Worm (Caenorhabditis elegans) whole organism, L1 larva: ENCODE data around the gene R09D1.14.

Source experiments
- C04F5.9 ChIP-seq: sonication (generic microtip); optimal IDR thresholded peaks from 2 replicates; lab custom pipeline; 2016; ENCODE audit warnings: missing genetic modification characterization, missing compliant biosample characterization
- lin-39 ChIP-seq: fragments of 150-350 bp; optimal IDR thresholded peaks from 2 replicates; lab custom pipeline; 2014; ENCODE audit warnings: missing biosample characterization, missing genetic modification reagents, missing genetic modification characterization
- mab-9 ChIP-seq: fragments of 200-800 bp; sonication (Bioruptor generic); IDR thresholded peaks from 2 replicates; pipeline ENCODE4 v1.3.6; 2022; ENCODE audit warnings: missing genetic modification reagents, missing genetic modification characterization, missing compliant biosample characterization
- pqm-1 ChIP-seq: sonication (generic microtip); optimal IDR thresholded peaks from 3 replicates; lab custom pipeline; 2017; ENCODE audit warnings: missing biosample characterization, missing genetic modification characterization

ce11 chrII:9483342-9483741 lies 24.0 kb upstream of the R09D1.14 start:
- TF ChIP-seq lin-39 (tag; lab: Kevin White, UChicago): no peak
- no peak for TF ChIP-seq mab-9 (GFP tag; lab: Robert Waterston, UW)
- TF ChIP-seq pqm-1 (tag; lab: Kevin White, UChicago): no peak
- no peak for TF ChIP-seq C04F5.9
